Fruit fly (Drosophila melanogaster) whole organism, prepupa: Measurements from ENCODE around the gene mrn.

ENCODE experiments used
- Blimp-1 ChIP-seq: fragments of 200-800 bp; sonication (Bioruptor generic); optimal IDR thresholded peaks from 3 replicates; lab custom pipeline; 2017; ENCODE audit warnings: missing biosample characterization, missing genetic modification characterization, mild to moderate bottlenecking, moderate library complexity, missing genetic modification reagents
- CG10631 ChIP-seq: fragments of 200-800 bp; sonication (Bioruptor generic); optimal IDR thresholded peaks from 2 replicates; lab custom pipeline; 2016; ENCODE audit warnings: missing biosample characterization, missing genetic modification characterization
- CG11294 ChIP-seq: fragments of 200-800 bp; sonication (Bioruptor generic); IDR thresholded peaks from 2 replicates; pipeline ENCODE4 v1.3.6; 2022; ENCODE audit warnings: missing biosample characterization, missing genetic modification characterization
- CG11762 ChIP-seq: fragments of 200-800 bp; sonication (Bioruptor generic); optimal IDR thresholded peaks from 3 replicates; lab custom pipeline; 2016; ENCODE audit warnings: missing biosample characterization, missing genetic modification characterization; ENCODE audit not compliant: insufficient read depth
- CG15336 ChIP-seq: fragments of 200-800 bp; sonication (Bioruptor generic); IDR thresholded peaks from 2 replicates; pipeline ENCODE4 v1.3.6; 2022; ENCODE audit warnings: missing biosample characterization, missing genetic modification characterization
- CG3032 ChIP-seq: fragments of 200-800 bp; optimal IDR thresholded peaks from 2 replicates; lab custom pipeline; 2019; ENCODE audit warnings: missing biosample characterization, mild to moderate bottlenecking, missing genetic modification characterization, moderate library complexity
- CG31627 ChIP-seq: fragments of 200-800 bp; sonication (Bioruptor generic); optimal IDR thresholded peaks from 3 replicates; lab custom pipeline; 2016; ENCODE audit warnings: missing biosample characterization, missing genetic modification characterization
- CG32006 ChIP-seq: fragments of 200-800 bp; sonication (Bioruptor generic); optimal IDR thresholded peaks from 3 replicates; lab custom pipeline; 2017; ENCODE audit warnings: missing biosample characterization, mild to moderate bottlenecking, missing genetic modification characterization
- CG34406 ChIP-seq: fragments of 200-800 bp; sonication (Bioruptor generic); optimal IDR thresholded peaks from 3 replicates; lab custom pipeline; 2016; ENCODE audit warnings: missing biosample characterization, missing genetic modification characterization
- CG3919 ChIP-seq: fragments of 200-800 bp; sonication (Bioruptor generic); optimal IDR thresholded peaks from 3 replicates; lab custom pipeline; 2016; ENCODE audit warnings: missing biosample characterization, missing genetic modification characterization
- CG6163 ChIP-seq: fragments of 200-800 bp; sonication (Bioruptor generic); IDR thresholded peaks from 3 replicates; pipeline ENCODE4 v1.3.6; 2022; ENCODE audit warnings: missing biosample characterization, missing genetic modification characterization
- CG6276 ChIP-seq: fragments of 200-800 bp; sonication (Bioruptor generic); optimal IDR thresholded peaks from 2 replicates; lab custom pipeline; 2017; ENCODE audit warnings: missing biosample characterization, mild to moderate bottlenecking, missing genetic modification characterization
- CG6792 ChIP-seq: fragments of 200-800 bp; sonication (Bioruptor generic); optimal IDR thresholded peaks from 3 replicates; lab custom pipeline; 2016; ENCODE audit warnings: missing biosample characterization, missing genetic modification characterization
- CG6808 ChIP-seq: fragments of 200-800 bp; sonication (Bioruptor generic); optimal IDR thresholded peaks from 3 replicates; lab custom pipeline; 2017; ENCODE audit warnings: missing biosample characterization, missing genetic modification characterization, mild to moderate bottlenecking, moderate library complexity, missing genetic modification reagents
- CG6854 ChIP-seq: fragments of 200-800 bp; sonication (Bioruptor generic); optimal IDR thresholded peaks from 2 replicates; lab custom pipeline; 2017; ENCODE audit warnings: missing biosample characterization, mild to moderate bottlenecking, missing genetic modification characterization
- CG7368 ChIP-seq: fragments of 200-800 bp; sonication (Bioruptor generic); optimal IDR thresholded peaks from 3 replicates; lab custom pipeline; 2016; ENCODE audit warnings: missing biosample characterization, missing genetic modification characterization
- CG8119 ChIP-seq: fragments of 200-800 bp; sonication (Bioruptor generic); IDR thresholded peaks from 3 replicates; pipeline ENCODE4 v1.3.6; 2022; ENCODE audit warnings: missing biosample characterization, missing genetic modification characterization
- CG8632 ChIP-seq: fragments of 200-800 bp; sonication (Bioruptor generic); optimal IDR thresholded peaks from 3 replicates; lab custom pipeline; 2016; ENCODE audit warnings: missing biosample characterization, missing genetic modification characterization
- CG9139 ChIP-seq: fragments of 200-800 bp; sonication (Bioruptor generic); optimal IDR thresholded peaks from 3 replicates; lab custom pipeline; 2017; ENCODE audit warnings: missing biosample characterization, mild to moderate bottlenecking, missing genetic modification characterization
- Eip75B ChIP-seq: fragments of 200-800 bp; sonication (Bioruptor generic); optimal IDR thresholded peaks from 3 replicates; lab custom pipeline; 2016; ENCODE audit warnings: missing biosample characterization, missing genetic modification characterization
- Eip78C ChIP-seq: fragments of 200-800 bp; sonication (Bioruptor generic); peaks from one replicate; lab custom pipeline; 2016; ENCODE audit warnings: missing biosample characterization, missing genetic modification characterization
- Eip93F ChIP-seq: fragments of 200-800 bp; sonication (Bioruptor generic); optimal IDR thresholded peaks from 2 replicates; lab custom pipeline; 2016; ENCODE audit warnings: missing biosample characterization, mild to moderate bottlenecking, missing genetic modification characterization
- Ets96B ChIP-seq: fragments of 200-800 bp; optimal IDR thresholded peaks from 2 replicates; lab custom pipeline; 2019; ENCODE audit warnings: missing biosample characterization, mild to moderate bottlenecking, missing genetic modification characterization, moderate library complexity
- Gug ChIP-seq: fragments of 200-800 bp; sonication (Bioruptor generic); IDR thresholded peaks from 2 replicates; pipeline ENCODE4 v1.3.6; 2022; ENCODE audit warnings: missing biosample characterization, missing genetic modification characterization
- Hr38 ChIP-seq: sonication (Bioruptor generic); optimal IDR thresholded peaks from 2 replicates; lab custom pipeline; 2016; ENCODE audit warnings: missing biosample characterization, missing genetic modification characterization
- Hr39 ChIP-seq: fragments of 200-800 bp; sonication (Bioruptor generic); optimal IDR thresholded peaks from 2 replicates; lab custom pipeline; 2016; ENCODE audit warnings: missing biosample characterization, missing genetic modification characterization
- Hr4 ChIP-seq: fragments of 200-800 bp; sonication (Bioruptor generic); optimal IDR thresholded peaks from 3 replicates; lab custom pipeline; 2016; ENCODE audit warnings: missing biosample characterization, missing genetic modification characterization
- Lpt ChIP-seq: fragments of 200-800 bp; sonication (Bioruptor generic); optimal IDR thresholded peaks from 3 replicates; lab custom pipeline; 2016; ENCODE audit warnings: missing biosample characterization, missing genetic modification characterization
- Smox ChIP-seq: fragments of 200-800 bp; sonication (Bioruptor generic); optimal IDR thresholded peaks from 3 replicates; lab custom pipeline; 2016; ENCODE audit warnings: missing biosample characterization, missing genetic modification characterization
- Sox102F ChIP-seq: fragments of 200-800 bp; sonication (Bioruptor generic); optimal IDR thresholded peaks from 2 replicates; lab custom pipeline; 2016; ENCODE audit warnings: missing biosample characterization, mild to moderate bottlenecking, missing genetic modification characterization
- Sox14 ChIP-seq: fragments of 200-800 bp; sonication (Bioruptor generic); optimal IDR thresholded peaks from 3 replicates; lab custom pipeline; 2016; ENCODE audit warnings: missing biosample characterization, missing genetic modification characterization
- Sox15 ChIP-seq: fragments of 200-800 bp; sonication (Bioruptor generic); optimal IDR thresholded peaks from 3 replicates; lab custom pipeline; 2016; ENCODE audit warnings: missing biosample characterization, missing genetic modification characterization
- achi ChIP-seq: fragments of 200-800 bp; sonication (Bioruptor generic); optimal IDR thresholded peaks from 3 replicates; lab custom pipeline; 2016; ENCODE audit warnings: missing biosample characterization, missing genetic modification characterization
- cyc ChIP-seq: fragments of 200-800 bp; sonication (Bioruptor generic); optimal IDR thresholded peaks from 3 replicates; lab custom pipeline; 2016; ENCODE audit warnings: missing biosample characterization, missing genetic modification characterization
- dac ChIP-seq: fragments of 200-800 bp; sonication (Bioruptor generic); optimal IDR thresholded peaks from 2 replicates; lab custom pipeline; 2017; ENCODE audit warnings: missing biosample characterization, mild to moderate bottlenecking, missing genetic modification characterization
- dsx ChIP-seq: fragments of 200-800 bp; optimal IDR thresholded peaks from 3 replicates; lab custom pipeline; 2019; ENCODE audit warnings: missing biosample characterization, mild to moderate bottlenecking, missing genetic modification characterization, moderate library complexity; ENCODE audit not compliant: poor library complexity, severe bottlenecking
- eg ChIP-seq: fragments of 200-800 bp; sonication (Bioruptor generic); IDR thresholded peaks from 3 replicates; pipeline ENCODE4 v1.3.6; 2022; ENCODE audit warnings: missing biosample characterization, missing genetic modification characterization
- esn ChIP-seq: fragments of 200-800 bp; sonication (Bioruptor generic); optimal IDR thresholded peaks from 2 replicates; lab custom pipeline; 2016; ENCODE audit warnings: missing biosample characterization, mild to moderate bottlenecking, missing genetic modification characterization, moderate library complexity
- fd59A ChIP-seq: fragments of 200-800 bp; sonication (Bioruptor generic); optimal IDR thresholded peaks from 2 replicates; lab custom pipeline; 2017; ENCODE audit warnings: missing biosample characterization, mild to moderate bottlenecking, missing genetic modification characterization, missing genetic modification reagents
- fd85E ChIP-seq: fragments of 200-800 bp; sonication (Bioruptor generic); optimal IDR thresholded peaks from 3 replicates; lab custom pipeline; 2016; ENCODE audit warnings: missing biosample characterization, missing genetic modification characterization
- lz ChIP-seq: fragments of 200-800 bp; sonication (Bioruptor generic); optimal IDR thresholded peaks from 3 replicates; lab custom pipeline; 2016; ENCODE audit warnings: missing biosample characterization, missing genetic modification characterization
- ss ChIP-seq, 2 experiments: fragments of 200-800 bp; sonication (Bioruptor generic); optimal IDR thresholded peaks; 2 replicates in 1 of 2; 3 replicates in 1 of 2; lab custom pipeline; 2017 to 2018; ENCODE audit warnings: mild to moderate bottlenecking in 2 of 2, missing biosample characterization in 2 of 2, missing genetic modification characterization in 2 of 2, moderate library complexity in 1 of 2
- svp ChIP-seq: fragments of 200-800 bp; sonication (Bioruptor generic); peaks from one replicate; lab custom pipeline; 2016; ENCODE audit warnings: missing biosample characterization, missing genetic modification characterization
- topi ChIP-seq: fragments of 200-800 bp; sonication (Bioruptor generic); optimal IDR thresholded peaks from 3 replicates; lab custom pipeline; 2016; ENCODE audit warnings: missing biosample characterization, missing genetic modification characterization
- vri ChIP-seq: fragments of 200-800 bp; sonication (Bioruptor generic); optimal IDR thresholded peaks from 3 replicates; lab custom pipeline; 2016; ENCODE audit warnings: missing biosample characterization, mild to moderate bottlenecking, missing genetic modification characterization

mrn gene

dm6 chr3L:15565829-15566433 is 14.4 kb downstream of the mrn start, which contains the start of gene dop (continued):
- TF ChIP-seq CG3032 = peak; percentile 14
- TF ChIP-seq CG6792 (GFP tag; lab: Kevin White, UChicago) = no peak
- no peak for TF ChIP-seq CG11294
- peak; percentile 25 for TF ChIP-seq Sox14 (GFP tag; lab: Kevin White, UChicago)
- peak; percentile 70 for TF ChIP-seq Eip78C
- no peak for TF ChIP-seq Hr38 (GFP tag; lab: Kevin White, UChicago)
- peak; percentile 36 for TF ChIP-seq achi (GFP tag; lab: Kevin White, UChicago)
- no peak for TF ChIP-seq Lpt (GFP tag; lab: Kevin White, UChicago)
- TF ChIP-seq Blimp-1 = no peak
- no peak for TF ChIP-seq CG34406 (GFP tag; lab: Kevin White, UChicago)
- TF ChIP-seq CG8632 = no peak
- no peak for TF ChIP-seq fd59A (GFP tag; lab: Kevin White, UChicago)
- peak; percentile 15 for TF ChIP-seq Smox
- TF ChIP-seq CG32006 = no peak
- peak; percentile 0 for TF ChIP-seq CG10631 (GFP tag; lab: Kevin White, UChicago)
- TF ChIP-seq Eip75B (GFP tag; lab: Kevin White, UChicago) = no peak
- TF ChIP-seq Gug (GFP tag; lab: Robert Waterston, UW) = no peak
- no peak for TF ChIP-seq fd85E (GFP tag; lab: Kevin White, UChicago)
- TF ChIP-seq dsx = no peak
- peak; percentile 49 for TF ChIP-seq CG31627 (GFP tag; lab: Kevin White, UChicago)
- TF ChIP-seq lz (GFP tag; lab: Kevin White, UChicago) = peak; percentile 34
- no peak for TF ChIP-seq eg (GFP tag; lab: Robert Waterston, UW)
- TF ChIP-seq CG9139 (GFP tag; lab: Kevin White, UChicago) = no peak
- peak; percentile 28 for TF ChIP-seq cyc (GFP tag; lab: Kevin White, UChicago)
- TF ChIP-seq vri (GFP tag; lab: Kevin White, UChicago) = peak; percentile 58
- peak; percentile 37 for TF ChIP-seq esn (GFP tag; lab: Kevin White, UChicago)
- TF ChIP-seq dac (GFP tag; lab: Kevin White, UChicago) = no peak

DNA sequence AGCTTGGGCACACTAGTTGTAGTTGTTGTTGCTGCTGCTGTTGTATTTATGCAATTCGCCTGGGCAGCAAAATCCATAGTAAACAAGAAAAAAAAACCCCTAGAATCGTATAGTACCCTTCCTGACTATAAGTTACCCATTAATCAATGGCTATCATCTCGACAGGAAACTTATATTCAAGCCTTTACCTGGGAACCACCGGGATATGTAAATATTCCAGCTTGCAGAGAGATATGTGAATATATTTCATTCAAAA is 16.6 kb downstream of the mrn start:
- TF ChIP-seq Hr38 (GFP tag; lab: Kevin White, UChicago) = no peak
- TF ChIP-seq CG15336 (GFP tag; lab: Robert Waterston, UW) = no peak
- no peak for TF ChIP-seq CG6276 (GFP tag; lab: Kevin White, UChicago)
- TF ChIP-seq CG3919 (GFP tag; lab: Kevin White, UChicago) = no peak
- no peak for TF ChIP-seq CG7368 (GFP tag; lab: Kevin White, UChicago)
- TF ChIP-seq esn (GFP tag; lab: Kevin White, UChicago) = no peak
- no peak for TF ChIP-seq Sox15 (GFP tag; lab: Kevin White, UChicago)
- no peak for TF ChIP-seq Eip93F
- no peak for TF ChIP-seq Hr39 (GFP tag; lab: Kevin White, UChicago)

- TF ChIP-seq CG6854 (GFP tag; lab: Kevin White, UChicago) (no peak), Hr4 (GFP tag; lab: Kevin White, UChicago) (peak; percentile 30), dac (GFP tag; lab: Kevin White, UChicago) (no peak), svp (GFP tag; lab: Kevin White, UChicago) (peak; percentile 71), Ets96B (tag; lab: Kevin White, UChicago) (peak; percentile 56), CG8119 (GFP tag; lab: Robert Waterston, UW) (peak; percentile 57; the same call in 2 of the 3 replicates), CG11294 (0 out of 2 replicates have a peak, but pooled peaks have one; percentile 37), lz (GFP tag; lab: Kevin White, UChicago) (peak; percentile 17), eg (GFP tag; lab: Robert Waterston, UW) (peak; percentile 86), CG6808 (no peak), topi (GFP tag; lab: Kevin White, UChicago) (peak; percentile 15), CG3032 (peak; percentile 59), esn (GFP tag; lab: Kevin White, UChicago) (peak; percentile 53), CG10631 (GFP tag; lab: Kevin White, UChicago) (peak; percentile 43), Hr39 (GFP tag; lab: Kevin White, UChicago) (peak; percentile 11), Eip78C (peak; percentile 65), Sox102F (GFP tag; lab: Kevin White, UChicago) (peak; percentile 36), Gug (GFP tag; lab: Robert Waterston, UW) (peak; percentile 63), ss (GFP tag; optimal IDR thresholded peaks at IDR 0.05; lab: Kevin White, UChicago) (no peak), CG15336 (GFP tag; lab: Robert Waterston, UW) (peak; percentile 51; the same call in 1 of the 2 replicates), CG31627 (GFP tag; lab: Kevin White, UChicago) (peak; percentile 38), fd59A (GFP tag; lab: Kevin White, UChicago) (no peak), Eip75B (GFP tag; lab: Kevin White, UChicago) (peak; percentile 2), CG6163 (peak; percentile 51; the same call in 2 of the 3 replicates), CG11762 (no peak)
Observed at dm6 chr3L:15563058-15563850, 17.1 kb downstream of the mrn start, which contains the start of the genes CG7739 and SCCRO. CG7739 (minus strand) TSS chr3L:15563065. SCCRO (plus strand) TSS chr3L:15563427.
